Worm (Caenorhabditis elegans) whole organism, L4 larva: ENCODE results near the gene sru-24.

Experiments used
- F10B5.3 ChIP-seq: sonication (generic microtip); optimal IDR thresholded peaks from 2 replicates; lab custom pipeline; 2016; ENCODE audit warnings: mild to moderate bottlenecking, missing genetic modification characterization, missing compliant biosample characterization
- fkh-10 ChIP-seq: fragments of 150-350 bp; optimal IDR thresholded peaks from 2 replicates; lab custom pipeline; 2014; ENCODE audit warnings: missing biosample characterization, missing genetic modification reagents, missing genetic modification characterization
- fos-1 ChIP-seq: fragments of 150-350 bp; optimal IDR thresholded peaks from 2 replicates; lab custom pipeline; 2014; ENCODE audit warnings: missing biosample characterization, missing genetic modification characterization
- hlh-30 ChIP-seq: sonication (generic microtip); optimal IDR thresholded peaks from 2 replicates; lab custom pipeline; 2017; ENCODE audit warnings: antibody characterized with exemption, mild to moderate bottlenecking, missing genetic modification characterization, missing compliant biosample characterization; ENCODE audit not compliant: insufficient read depth
- lin-39 ChIP-seq: fragments of 150-350 bp; optimal IDR thresholded peaks from 2 replicates; lab custom pipeline; 2014; ENCODE audit warnings: missing biosample characterization, missing genetic modification reagents, missing genetic modification characterization
- lsy-2 ChIP-seq, 2 experiments: fragments of 150-350 bp in 1 of 2; sonication (generic microtip) in 1 of 2; optimal IDR thresholded peaks; 2 replicates each; lab custom pipeline; 2014 to 2017; ENCODE audit warnings: missing biosample characterization in 2 of 2, missing genetic modification characterization in 2 of 2
- mdl-1 ChIP-seq, 2 experiments: fragments of 150-350 bp in 1 of 2; sonication (generic microtip) in 1 of 2; optimal IDR thresholded peaks; 2 replicates each; lab custom pipeline; 2014 to 2017; ENCODE audit warnings: missing biosample characterization in 2 of 2, missing genetic modification characterization in 2 of 2
- nhr-111 ChIP-seq: fragments of 200-800 bp; sonication (Bioruptor generic); optimal IDR thresholded peaks from 2 replicates; lab custom pipeline; 2018; ENCODE audit warnings: mild to moderate bottlenecking, missing genetic modification characterization, missing compliant biosample characterization
- sdz-12 ChIP-seq: fragments of 200-800 bp; sonication (Bioruptor generic); optimal IDR thresholded peaks from 2 replicates; lab custom pipeline; 2018; ENCODE audit warnings: mild to moderate bottlenecking, missing genetic modification characterization, missing compliant biosample characterization
- unc-39 ChIP-seq: sonication (generic microtip); optimal IDR thresholded peaks from 2 replicates; lab custom pipeline; 2017; ENCODE audit warnings: missing biosample characterization, missing genetic modification characterization
- ztf-11 ChIP-seq: fragments of 150-350 bp; optimal IDR thresholded peaks from 2 replicates; lab custom pipeline; 2014; ENCODE audit warnings: missing biosample characterization, missing genetic modification characterization

- TF ChIP-seq lsy-2 (tag; optimal IDR thresholded peaks at IDR 0.05; lab: Kevin White, UChicago) (no peak), nhr-111 (GFP tag; lab: Kevin White, UChicago) (no peak), mdl-1 (tag; optimal IDR thresholded peaks at IDR 0.05; lab: Kevin White, UChicago) (no peak), fkh-10 (GFP tag; lab: Kevin White, UChicago) (no peak), hlh-30 (tag; lab: Kevin White, UChicago) (no peak), fos-1 (no peak), ztf-11 (tag; lab: Kevin White, UChicago) (no peak), F10B5.3 (tag; lab: Kevin White, UChicago) (no peak), unc-39 (tag; lab: Kevin White, UChicago) (no peak), sdz-12 (GFP tag; lab: Kevin White, UChicago) (no peak), lin-39 (tag; lab: Kevin White, UChicago) (no peak)
These were observed 31.0 kb upstream of the sru-24 start, which contains the start of gene srbc-37 for ce11 chrV:702260-702659.
